Fruit fly (Drosophila melanogaster): ENCODE measurements around the gene CG9581.

dm6 chrX:20166484-20167038 lies 3.2 kb downstream of the CG9581 start, which contains the start of gene CG9577:
- TF ChIP-seq dsf (GFP tag; optimal IDR thresholded peaks at IDR 0.05; ENCODE audit: borderline replicate concordance) (no peak), CG32264 (GFP tag; optimal IDR thresholded peaks at IDR 0.05) (no peak), pan (optimal IDR thresholded peaks at IDR 0.05) (no peak), Vsx2 (GFP tag; optimal IDR thresholded peaks at IDR 0.05; ENCODE audit: partially characterized antibody) (no peak), Hnf4 (GFP tag; optimal IDR thresholded peaks at IDR 0.05) (peak; percentile 87), Abd-B (GFP tag; optimal IDR thresholded peaks at IDR 0.05) (no peak)
